Fruit fly (Drosophila melanogaster) whole organism, embryonic: ENCODE data around the gene Ugt303B3.

Experiments used
- Atf-2 ChIP-seq: fragments of 200-800 bp; sonication (Bioruptor generic); optimal IDR thresholded peaks from 2 replicates; lab custom pipeline; 2016; ENCODE audit warnings: missing biosample characterization, missing genetic modification characterization
- CG10209 ChIP-seq: fragments of 200-800 bp; sonication (Bioruptor generic); optimal IDR thresholded peaks from 3 replicates; lab custom pipeline; 2017; ENCODE audit warnings: missing biosample characterization, mild to moderate bottlenecking, missing genetic modification characterization, missing genetic modification reagents
- CG10321 ChIP-seq: fragments of 200-800 bp; sonication (Bioruptor generic); IDR thresholded peaks from 2 replicates; pipeline ENCODE4 v1.3.6; 2022; ENCODE audit warnings: missing biosample characterization, missing genetic modification characterization
- CG10543 ChIP-seq: fragments of 200-800 bp; sonication (Bioruptor generic); optimal IDR thresholded peaks from 3 replicates; lab custom pipeline; 2017; ENCODE audit warnings: missing biosample characterization, mild to moderate bottlenecking, missing genetic modification characterization, moderate library complexity
- CG1233 ChIP-seq: fragments of 200-800 bp; sonication (Bioruptor generic); optimal IDR thresholded peaks from 4 replicates; lab custom pipeline; 2018; ENCODE audit warnings: missing biosample characterization, mild to moderate bottlenecking, missing genetic modification characterization
- CG12769 ChIP-seq: fragments of 200-800 bp; sonication (Bioruptor generic); optimal IDR thresholded peaks from 2 replicates; lab custom pipeline; 2019; ENCODE audit warnings: missing biosample characterization, mild to moderate bottlenecking, missing genetic modification characterization, moderate library complexity
- CG13424 ChIP-seq: fragments of 200-800 bp; sonication (Bioruptor generic); optimal IDR thresholded peaks from 2 replicates; lab custom pipeline; 2019; ENCODE audit warnings: missing biosample characterization, mild to moderate bottlenecking, missing genetic modification characterization, moderate library complexity
- CG13775 ChIP-seq: fragments of 200-800 bp; sonication (Bioruptor generic); optimal IDR thresholded peaks from 3 replicates; lab custom pipeline; 2017; ENCODE audit warnings: missing biosample characterization, mild to moderate bottlenecking, missing genetic modification characterization
- CG14014 ChIP-seq: fragments of 200-800 bp; sonication (Bioruptor generic); IDR thresholded peaks from 2 replicates; pipeline ENCODE4 v1.3.6; 2022; ENCODE audit warnings: missing biosample characterization, missing genetic modification characterization
- CG14965 ChIP-seq: fragments of 200-800 bp; sonication (Bioruptor generic); optimal IDR thresholded peaks from 2 replicates; lab custom pipeline; 2016; ENCODE audit warnings: missing biosample characterization, missing genetic modification characterization, borderline replicate concordance
- CG15696 ChIP-seq: fragments of 200-800 bp; sonication (Bioruptor generic); optimal IDR thresholded peaks from 2 replicates; lab custom pipeline; 2019; ENCODE audit warnings: missing biosample characterization, mild to moderate bottlenecking, missing genetic modification characterization, moderate library complexity
- CG18599 ChIP-seq: fragments of 200-800 bp; sonication (Bioruptor generic); optimal IDR thresholded peaks from 3 replicates; lab custom pipeline; 2017; ENCODE audit warnings: missing biosample characterization, missing genetic modification characterization, mild to moderate bottlenecking, moderate library complexity, missing genetic modification reagents
- CG2678 ChIP-seq: fragments of 200-800 bp; sonication (Bioruptor generic); optimal IDR thresholded peaks from 3 replicates; lab custom pipeline; 2019; ENCODE audit warnings: missing biosample characterization, mild to moderate bottlenecking, missing genetic modification characterization, moderate library complexity
- CG3065 ChIP-seq: fragments of 200-800 bp; sonication (Bioruptor generic); optimal IDR thresholded peaks from 2 replicates; lab custom pipeline; 2016; ENCODE audit warnings: missing biosample characterization, missing genetic modification characterization
- CG8290 ChIP-seq, 3 experiments: fragments of 200-800 bp; sonication (Bioruptor generic); optimal IDR thresholded peaks; 2 replicates each; lab custom pipeline; 2016 to 2019; ENCODE audit warnings: missing biosample characterization in 3 of 3, missing genetic modification characterization in 3 of 3, mild to moderate bottlenecking in 2 of 3, moderate library complexity in 1 of 3
- CTCF ChIP-seq: fragments of 200-800 bp; sonication (Bioruptor generic); optimal IDR thresholded peaks from 2 replicates; lab custom pipeline; 2017; ENCODE audit warnings: missing biosample characterization, mild to moderate bottlenecking, missing genetic modification characterization, moderate library complexity
- CoRest ChIP-seq: fragments of 200-800 bp; sonication (Bioruptor generic); optimal IDR thresholded peaks from 3 replicates; lab custom pipeline; 2018; ENCODE audit warnings: missing biosample characterization, mild to moderate bottlenecking, missing genetic modification characterization, moderate library complexity
- D19A ChIP-seq: fragments of 200-800 bp; optimal IDR thresholded peaks from 3 replicates; lab custom pipeline; 2019; ENCODE audit warnings: missing biosample characterization, mild to moderate bottlenecking, missing genetic modification characterization, moderate library complexity
- E2f2 ChIP-seq: fragments of 200-800 bp; sonication (Bioruptor generic); IDR thresholded peaks from 2 replicates; pipeline ENCODE4 v1.3.6; 2022; ENCODE audit warnings: missing biosample characterization, missing genetic modification characterization
- Eip74EF ChIP-seq, 2 experiments: fragments of 200-800 bp in 1 of 2; fragments of >200 bp in 1 of 2; sonication (Bioruptor generic) in 1 of 2; optimal IDR thresholded peaks; 2 replicates each; lab custom pipeline; 2017 to 2019; ENCODE audit warnings: missing biosample characterization in 2 of 2, missing genetic modification characterization in 2 of 2, mild to moderate bottlenecking in 1 of 2, moderate library complexity in 1 of 2
- HLH54F ChIP-seq: fragments of 200-800 bp; sonication (Bioruptor generic); optimal IDR thresholded peaks from 3 replicates; lab custom pipeline; 2016; ENCODE audit warnings: missing biosample characterization, missing genetic modification characterization
- Hr3 ChIP-seq: fragments of 200-800 bp; sonication (Bioruptor generic); optimal IDR thresholded peaks from 3 replicates; lab custom pipeline; 2016; ENCODE audit warnings: missing biosample characterization, missing genetic modification characterization
- Hr78 ChIP-seq, 2 experiments: fragments of 200-800 bp in 1 of 2; fragments of >200 bp in 1 of 2; sonication (Bioruptor generic) in 1 of 2; optimal IDR thresholded peaks; 2 replicates each; lab custom pipeline; 2017 to 2019; ENCODE audit warnings: missing biosample characterization in 2 of 2, missing genetic modification characterization in 2 of 2, mild to moderate bottlenecking in 1 of 2, moderate library complexity in 1 of 2
- Jarid2 ChIP-seq: fragments of 200-800 bp; sonication (Bioruptor generic); optimal IDR thresholded peaks from 3 replicates; lab custom pipeline; 2017; ENCODE audit warnings: mild to moderate bottlenecking, missing biosample characterization, missing genetic modification reagents, missing genetic modification characterization
- MESR4 ChIP-seq: fragments of 200-800 bp; sonication (Bioruptor generic); optimal IDR thresholded peaks from 2 replicates; lab custom pipeline; 2018; ENCODE audit warnings: missing biosample characterization, mild to moderate bottlenecking, missing genetic modification characterization, moderate library complexity
- Myb ChIP-seq: fragments of 200-800 bp; sonication (Bioruptor generic); optimal IDR thresholded peaks from 2 replicates; lab custom pipeline; 2016; ENCODE audit warnings: missing biosample characterization, missing genetic modification characterization
- Nf-YA ChIP-seq: fragments of 200-800 bp; sonication (Bioruptor generic); IDR thresholded peaks from 2 replicates; pipeline ENCODE4 v1.3.6; 2022; ENCODE audit warnings: missing biosample characterization, missing genetic modification characterization
- Opbp ChIP-seq: fragments of 200-800 bp; sonication (Bioruptor generic); IDR thresholded peaks from 3 replicates; pipeline ENCODE4 v1.3.6; 2022; ENCODE audit warnings: missing biosample characterization, missing genetic modification characterization; ENCODE audit not compliant: partially characterized antibody
- Spps ChIP-seq: fragments of 200-800 bp; sonication (Bioruptor generic); optimal IDR thresholded peaks from 2 replicates; lab custom pipeline; 2018; ENCODE audit warnings: missing biosample characterization, mild to moderate bottlenecking, missing genetic modification characterization
- Xbp1 ChIP-seq: fragments of 200-800 bp; sonication (Bioruptor generic); optimal IDR thresholded peaks from 3 replicates; lab custom pipeline; 2016; ENCODE audit warnings: missing biosample characterization, mild to moderate bottlenecking, missing genetic modification characterization
- ato ChIP-seq: fragments of 200-800 bp; sonication (Bioruptor generic); IDR thresholded peaks from 2 replicates; pipeline ENCODE4 v1.3.6; 2022; ENCODE audit warnings: missing biosample characterization, missing genetic modification characterization; ENCODE audit not compliant: partially characterized antibody
- chinmo ChIP-seq: fragments of 200-800 bp; sonication (Bioruptor generic); IDR thresholded peaks from 4 replicates; pipeline ENCODE4 v1.3.6; 2022; ENCODE audit warnings: missing biosample characterization, missing genetic modification characterization; ENCODE audit not compliant: partially characterized antibody
- dmrt99B ChIP-seq: fragments of 200-800 bp; sonication (Bioruptor generic); optimal IDR thresholded peaks from 2 replicates; lab custom pipeline; 2018; ENCODE audit warnings: missing biosample characterization, mild to moderate bottlenecking, missing genetic modification characterization, moderate library complexity
- dysf ChIP-seq: fragments of 200-800 bp; sonication (Bioruptor generic); IDR thresholded peaks from 3 replicates; pipeline ENCODE4 v1.3.6; 2022; ENCODE audit warnings: missing biosample characterization, missing genetic modification characterization
- fd102C ChIP-seq: fragments of 200-800 bp; sonication (Bioruptor generic); optimal IDR thresholded peaks from 2 replicates; lab custom pipeline; 2018; ENCODE audit warnings: missing biosample characterization, mild to moderate bottlenecking, missing genetic modification characterization, moderate library complexity
- grn ChIP-seq: fragments of 200-800 bp; sonication (Bioruptor generic); optimal IDR thresholded peaks from 3 replicates; lab custom pipeline; 2017; ENCODE audit warnings: missing biosample characterization, missing genetic modification characterization
- gsb ChIP-seq: fragments of 200-800 bp; sonication (Bioruptor generic); IDR thresholded peaks from 2 replicates; pipeline ENCODE4 v1.3.6; 2022; ENCODE audit warnings: missing biosample characterization, missing genetic modification characterization
- gsb-n ChIP-seq: fragments of 200-800 bp; sonication (Bioruptor generic); optimal IDR thresholded peaks from 3 replicates; lab custom pipeline; 2018; ENCODE audit warnings: missing biosample characterization, mild to moderate bottlenecking, missing genetic modification characterization
- gt ChIP-seq: fragments of 200-800 bp; sonication (Bioruptor generic); IDR thresholded peaks from 2 replicates; pipeline ENCODE4 v1.3.6; 2022; ENCODE audit warnings: missing biosample characterization, missing genetic modification characterization
- inv ChIP-seq: fragments of 200-800 bp; sonication (Bioruptor generic); IDR thresholded peaks from 2 replicates; pipeline ENCODE4 v1.3.6; 2022; ENCODE audit warnings: missing biosample characterization, missing genetic modification characterization; ENCODE audit not compliant: partially characterized antibody
- lmd ChIP-seq: fragments of 200-800 bp; sonication (Bioruptor generic); IDR thresholded peaks from 2 replicates; pipeline ENCODE4 v1.3.6; 2022; ENCODE audit warnings: missing biosample characterization, missing genetic modification characterization
- lov ChIP-seq, 2 experiments: fragments of 200-800 bp in 1 of 2; fragments of >200 bp in 1 of 2; sonication (Bioruptor generic) in 1 of 2; IDR thresholded peaks in 1 of 2; optimal IDR thresholded peaks in 1 of 2; 2 replicates in 1 of 2; 3 replicates in 1 of 2; pipeline versions ENCODE4 v1.3.6 to Lab custom; 2017 to 2022; ENCODE audit warnings: missing biosample characterization in 1 of 2, missing genetic modification characterization in 1 of 2
- onecut ChIP-seq: fragments of 200-800 bp; sonication (Bioruptor generic); IDR thresholded peaks from 2 replicates; pipeline ENCODE4 v1.3.6; 2022; ENCODE audit warnings: missing biosample characterization, missing genetic modification characterization
- pho ChIP-seq: fragments of 200-800 bp; sonication (Bioruptor generic); optimal IDR thresholded peaks from 2 replicates; lab custom pipeline; 2016; ENCODE audit warnings: missing biosample characterization, missing genetic modification characterization
- sc ChIP-seq, 3 experiments: fragments of >200 bp in 2 of 3; fragments of 200-800 bp in 1 of 3; sonication (Bioruptor generic) in 1 of 3; optimal IDR thresholded peaks; 2 replicates in 2 of 3; 3 replicates in 1 of 3; lab custom pipeline; 2017; ENCODE audit warnings: mild to moderate bottlenecking in 1 of 3, missing biosample characterization in 1 of 3, missing genetic modification characterization in 1 of 3, missing genetic modification reagents in 1 of 3
- sob ChIP-seq: fragments of 200-800 bp; sonication (Bioruptor generic); IDR thresholded peaks from 2 replicates; pipeline ENCODE4 v1.3.6; 2022; ENCODE audit warnings: missing biosample characterization, missing genetic modification characterization
- trh ChIP-seq: fragments of 200-800 bp; sonication (Bioruptor generic); optimal IDR thresholded peaks from 2 replicates; lab custom pipeline; 2016; ENCODE audit warnings: missing biosample characterization, missing genetic modification characterization
- zf30C ChIP-seq: fragments of 200-800 bp; sonication (Bioruptor generic); optimal IDR thresholded peaks from 3 replicates; lab custom pipeline; 2018; ENCODE audit warnings: missing biosample characterization, mild to moderate bottlenecking, missing genetic modification characterization

The Ugt303B3 gene

DNA sequence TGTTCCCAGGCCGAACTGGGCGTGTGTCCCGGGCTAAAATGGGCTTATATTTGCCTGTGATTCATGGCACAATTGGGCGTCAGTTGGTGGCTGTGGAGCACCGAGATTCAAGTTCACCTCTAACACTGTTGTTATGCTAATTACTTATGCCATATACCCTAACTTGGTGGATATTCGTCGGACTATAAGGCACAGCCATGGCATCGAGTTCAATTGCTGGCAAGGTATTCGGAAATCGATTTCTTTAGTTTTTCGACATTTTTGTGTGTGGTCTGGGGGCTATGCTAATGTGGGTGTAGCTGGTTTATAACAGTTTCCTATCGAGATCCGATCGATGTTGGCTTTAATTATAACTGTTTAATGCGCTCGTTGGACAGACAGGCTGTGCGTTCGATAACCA is 8.5 kb downstream of the Ugt303B3 start (continued):
- TF ChIP-seq CG14014 (peak; percentile 54; the same call in 1 of the 2 replicates), Spps (tag; lab: Kevin White, UChicago) (no peak), CG18599 (GFP tag; lab: Kevin White, UChicago) (peak; percentile 16), CG1233 (no peak), Nf-YA (GFP tag; lab: Robert Waterston, UW) (no peak), grn (peak; percentile 50), CG15696 (no peak), HLH54F (GFP tag; lab: Kevin White, UChicago) (no peak), Myb (GFP tag; lab: Kevin White, UChicago) (no peak), pho (GFP tag; lab: Kevin White, UChicago) (no peak), zf30C (GFP tag; lab: Kevin White, UChicago) (no peak), CTCF (GFP tag; lab: Kevin White, UChicago) (no peak), gsb-n (tag; lab: Kevin White, UChicago) (no peak), trh (GFP tag; lab: Kevin White, UChicago) (no peak), inv (GFP tag; lab: Robert Waterston, UW) (no peak), gsb (GFP tag; lab: Robert Waterston, UW) (no peak), Jarid2 (GFP tag; lab: Kevin White, UChicago) (no peak), chinmo (GFP tag; lab: Robert Waterston, UW) (0 out of 4 replicates have a peak, but pooled peaks have one; percentile 65), Hr78 (GFP tag; optimal IDR thresholded peaks at IDR 0.05; lab: Kevin White, UChicago) (peak in 1 of 2 experiments; percentile 21), CG10543 (GFP tag; lab: Kevin White, UChicago) (no peak), sob (GFP tag; lab: Robert Waterston, UW) (peak; percentile 51), fd102C (GFP tag; lab: Kevin White, UChicago) (no peak), onecut (peak; percentile 65), CG13424 (peak; percentile 8), ato (no peak), MESR4 (GFP tag; lab: Kevin White, UChicago) (no peak), Xbp1 (no peak), CG14965 (GFP tag; lab: Kevin White, UChicago) (no peak), lov (optimal IDR thresholded peaks at IDR 0.05; lab: Kevin White, UChicago) (no peak), lov (GFP tag; IDR thresholded peaks at IDR 0.05; lab: Robert Waterston, UW) (no peak), sc (optimal IDR thresholded peaks at IDR 0.05; lab: Kevin White, UChicago) (no peak), sc (GFP tag; optimal IDR thresholded peaks at IDR 0.05; lab: Kevin White, UChicago) (no peak), CG10209 (GFP tag; lab: Kevin White, UChicago) (no peak), CG3065 (GFP tag; lab: Kevin White, UChicago) (no peak), Eip74EF (GFP tag; optimal IDR thresholded peaks at IDR 0.05; lab: Kevin White, UChicago) (peak in 1 of 2 experiments; percentile 19), CG10321 (no peak), CG8290 (GFP tag; optimal IDR thresholded peaks at IDR 0.05; lab: Kevin White, UChicago) (no peak), CG8290 (tag; optimal IDR thresholded peaks at IDR 0.05; lab: Kevin White, UChicago) (peak in 1 of 2 experiments; percentile 44), Atf-2 (GFP tag; lab: Kevin White, UChicago) (no peak), CG2678 (tag; lab: Kevin White, UChicago) (no peak), CG13775 (GFP tag; lab: Kevin White, UChicago) (no peak), gt (GFP tag; lab: Robert Waterston, UW) (no peak), CG12769 (tag; lab: Kevin White, UChicago) (peak; percentile 75), dmrt99B (tag; lab: Kevin White, UChicago) (peak; percentile 27), Hr3 (GFP tag; lab: Kevin White, UChicago) (no peak), CoRest (tag; lab: Kevin White, UChicago) (no peak), lmd (GFP tag; lab: Robert Waterston, UW) (peak; percentile 25; the same call in 1 of the 2 replicates), dysf (GFP tag; lab: Robert Waterston, UW) (0 out of 3 replicates have a peak, but pooled peaks have one; percentile 30), D19A (tag; lab: Kevin White, UChicago) (peak; percentile 29), Opbp (GFP tag; lab: Robert Waterston, UW) (no peak), E2f2 (GFP tag; lab: Robert Waterston, UW) (no peak)
